Fruit fly (Drosophila melanogaster) whole organism, embryonic: ENCODE measurements around the gene rdhB.
A peak's percentile ranks its signal among the peaks of the same experiment; 100 is the strongest.

Source experiments
- Abd-B ChIP-seq: fragments of 200-800 bp; sonication (Bioruptor generic); optimal IDR thresholded peaks from 2 replicates; lab custom pipeline; 2018; ENCODE audit warnings: missing biosample characterization, mild to moderate bottlenecking, missing genetic modification characterization, moderate library complexity
- Atf-2 ChIP-seq: fragments of 200-800 bp; sonication (Bioruptor generic); optimal IDR thresholded peaks from 2 replicates; lab custom pipeline; 2016; ENCODE audit warnings: missing biosample characterization, missing genetic modification characterization
- Bgb ChIP-seq: fragments of 200-800 bp; sonication (Bioruptor generic); IDR thresholded peaks from 2 replicates; pipeline ENCODE4 v1.3.6; 2022; ENCODE audit warnings: missing biosample characterization, missing genetic modification characterization; ENCODE audit not compliant: partially characterized antibody
- Bteb2 ChIP-seq: fragments of 200-800 bp; sonication (Bioruptor generic); optimal IDR thresholded peaks from 2 replicates; lab custom pipeline; 2016; ENCODE audit warnings: missing biosample characterization, missing genetic modification characterization
- CG10366 ChIP-seq: fragments of 200-800 bp; sonication (Bioruptor generic); IDR thresholded peaks from 2 replicates; pipeline ENCODE4 v1.3.6; 2022; ENCODE audit warnings: missing biosample characterization, missing genetic modification characterization
- CG11560 ChIP-seq: fragments of 200-800 bp; sonication (Bioruptor generic); IDR thresholded peaks from 3 replicates; pipeline ENCODE4 v1.3.6; 2022; ENCODE audit warnings: missing biosample characterization, missing genetic modification characterization
- CG12744 ChIP-seq: fragments of 200-800 bp; sonication (Bioruptor generic); optimal IDR thresholded peaks from 2 replicates; lab custom pipeline; 2016; ENCODE audit warnings: missing biosample characterization, missing genetic modification characterization
- CG13894 ChIP-seq: fragments of 200-800 bp; sonication (Bioruptor generic); optimal IDR thresholded peaks from 3 replicates; lab custom pipeline; 2018; ENCODE audit warnings: missing biosample characterization, mild to moderate bottlenecking, missing genetic modification characterization, moderate library complexity
- CG14050 ChIP-seq: fragments of 200-800 bp; sonication (Bioruptor generic); IDR thresholded peaks from 3 replicates; pipeline ENCODE4 v1.3.6; 2022; ENCODE audit warnings: missing biosample characterization, missing genetic modification characterization
- CG15269 ChIP-seq: fragments of 200-800 bp; sonication (Bioruptor generic); optimal IDR thresholded peaks from 2 replicates; lab custom pipeline; 2018; ENCODE audit warnings: missing biosample characterization, mild to moderate bottlenecking, missing genetic modification characterization, moderate library complexity
- CG15514 ChIP-seq: fragments of 200-800 bp; sonication (Bioruptor generic); optimal IDR thresholded peaks from 3 replicates; lab custom pipeline; 2017; ENCODE audit warnings: missing biosample characterization, missing genetic modification characterization, mild to moderate bottlenecking, moderate library complexity, missing genetic modification reagents
- CG1647 ChIP-seq: fragments of 200-800 bp; sonication (Bioruptor generic); optimal IDR thresholded peaks from 3 replicates; lab custom pipeline; 2016; ENCODE audit warnings: missing biosample characterization, missing genetic modification characterization
- CG3065 ChIP-seq: fragments of 200-800 bp; sonication (Bioruptor generic); optimal IDR thresholded peaks from 2 replicates; lab custom pipeline; 2016; ENCODE audit warnings: missing biosample characterization, missing genetic modification characterization
- CG31224 ChIP-seq: fragments of 200-800 bp; sonication (Bioruptor generic); IDR thresholded peaks from 2 replicates; pipeline ENCODE4 v1.3.6; 2022; ENCODE audit warnings: missing biosample characterization, missing genetic modification characterization
- CG31441 ChIP-seq: fragments of 200-800 bp; sonication (Bioruptor generic); IDR thresholded peaks from 2 replicates; pipeline ENCODE4 v1.3.6; 2022; ENCODE audit warnings: missing biosample characterization, missing genetic modification characterization
- CG4424 ChIP-seq: fragments of 200-800 bp; sonication (Bioruptor generic); optimal IDR thresholded peaks from 3 replicates; lab custom pipeline; 2016; ENCODE audit warnings: missing biosample characterization, missing genetic modification characterization
- CG6175 ChIP-seq: fragments of 200-800 bp; sonication (Bioruptor generic); IDR thresholded peaks from 3 replicates; pipeline ENCODE4 v1.3.6; 2022; ENCODE audit warnings: missing biosample characterization, missing genetic modification characterization
- CG8089 ChIP-seq: fragments of 200-800 bp; sonication (Bioruptor generic); optimal IDR thresholded peaks from 3 replicates; lab custom pipeline; 2016; ENCODE audit warnings: missing biosample characterization, missing genetic modification characterization
- Chrac-16 ChIP-seq: fragments of 200-800 bp; sonication (Bioruptor generic); optimal IDR thresholded peaks from 3 replicates; lab custom pipeline; 2016; ENCODE audit warnings: missing biosample characterization, missing genetic modification characterization
- D ChIP-seq, 2 experiments: fragments of 200-800 bp in 1 of 2; fragments of >200 bp in 1 of 2; sonication (Bioruptor generic) in 1 of 2; optimal IDR thresholded peaks; 2 replicates in 1 of 2; 3 replicates in 1 of 2; lab custom pipeline; 2017; ENCODE audit warnings: mild to moderate bottlenecking in 1 of 2, missing biosample characterization in 1 of 2, missing genetic modification characterization in 1 of 2, missing genetic modification reagents in 1 of 2
- Dip2 ChIP-seq: fragments of 200-800 bp; sonication (Bioruptor generic); IDR thresholded peaks from 2 replicates; pipeline ENCODE4 v1.3.6; 2022; ENCODE audit warnings: missing biosample characterization, missing genetic modification characterization
- E2f2 ChIP-seq: fragments of 200-800 bp; sonication (Bioruptor generic); IDR thresholded peaks from 2 replicates; pipeline ENCODE4 v1.3.6; 2022; ENCODE audit warnings: missing biosample characterization, missing genetic modification characterization
- ERR ChIP-seq: fragments of 200-800 bp; sonication (Bioruptor generic); optimal IDR thresholded peaks from 2 replicates; lab custom pipeline; 2016; ENCODE audit warnings: missing biosample characterization, missing genetic modification characterization
- Fer3 ChIP-seq: fragments of 200-800 bp; sonication (Bioruptor generic); optimal IDR thresholded peaks from 2 replicates; lab custom pipeline; 2018; ENCODE audit warnings: missing biosample characterization, mild to moderate bottlenecking, missing genetic modification characterization, moderate library complexity
- Gug ChIP-seq: fragments of 200-800 bp; sonication (Bioruptor generic); IDR thresholded peaks from 4 replicates; pipeline ENCODE4 v1.3.6; 2022; ENCODE audit warnings: missing biosample characterization, missing genetic modification characterization
- HHEX ChIP-seq: fragments of 200-800 bp; sonication (Bioruptor generic); optimal IDR thresholded peaks from 3 replicates; lab custom pipeline; 2017; ENCODE audit warnings: missing biosample characterization, mild to moderate bottlenecking, missing genetic modification characterization, missing genetic modification reagents
- HLH54F ChIP-seq: fragments of 200-800 bp; sonication (Bioruptor generic); optimal IDR thresholded peaks from 3 replicates; lab custom pipeline; 2016; ENCODE audit warnings: missing biosample characterization, missing genetic modification characterization
- Hand ChIP-seq: fragments of 200-800 bp; sonication (Bioruptor generic); optimal IDR thresholded peaks from 2 replicates; lab custom pipeline; 2017; ENCODE audit warnings: mild to moderate bottlenecking, missing biosample characterization, missing genetic modification reagents, missing genetic modification characterization
- Hmx ChIP-seq: fragments of 200-800 bp; sonication (Bioruptor generic); optimal IDR thresholded peaks from 2 replicates; lab custom pipeline; 2016; ENCODE audit warnings: missing biosample characterization, missing genetic modification characterization
- Lim3 ChIP-seq: fragments of 200-800 bp; sonication (Bioruptor generic); IDR thresholded peaks from 2 replicates; pipeline ENCODE4 v1.3.6; 2022; ENCODE audit warnings: missing biosample characterization, missing genetic modification characterization
- Oaz ChIP-seq: fragments of 200-800 bp; sonication (Bioruptor generic); IDR thresholded peaks from 2 replicates; pipeline ENCODE4 v1.3.6; 2022; ENCODE audit warnings: missing biosample characterization, missing genetic modification characterization
- Rfx ChIP-seq: fragments of 200-800 bp; sonication (Bioruptor generic); IDR thresholded peaks from 2 replicates; pipeline ENCODE4 v1.3.6; 2022; ENCODE audit warnings: missing biosample characterization, missing genetic modification characterization
- Sin3A ChIP-seq: fragments of >200 bp; optimal IDR thresholded peaks from 2 replicates; lab custom pipeline; 2018
- Ssrp ChIP-seq: fragments of 200-800 bp; sonication (Bioruptor generic); optimal IDR thresholded peaks from 2 replicates; lab custom pipeline; 2018; ENCODE audit warnings: missing biosample characterization, mild to moderate bottlenecking, missing genetic modification characterization, moderate library complexity
- ab ChIP-seq: fragments of 200-800 bp; sonication (Bioruptor generic); optimal IDR thresholded peaks from 2 replicates; lab custom pipeline; 2016; ENCODE audit warnings: missing biosample characterization, missing genetic modification characterization
- aop ChIP-seq: fragments of 200-800 bp; sonication (Bioruptor generic); IDR thresholded peaks from 2 replicates; pipeline ENCODE4 v1.3.6; 2022; ENCODE audit warnings: missing biosample characterization, missing genetic modification characterization
- ase ChIP-seq: fragments of 200-800 bp; sonication (Bioruptor generic); IDR thresholded peaks from 3 replicates; pipeline ENCODE4 v1.3.6; 2022; ENCODE audit warnings: missing biosample characterization, missing genetic modification characterization
- az2 ChIP-seq: fragments of 200-800 bp; sonication (Bioruptor generic); optimal IDR thresholded peaks from 3 replicates; lab custom pipeline; 2016; ENCODE audit warnings: missing biosample characterization, missing genetic modification characterization
- chn ChIP-seq: fragments of 200-800 bp; sonication (Bioruptor generic); optimal IDR thresholded peaks from 2 replicates; lab custom pipeline; 2016; ENCODE audit warnings: missing biosample characterization, missing genetic modification characterization
- corto ChIP-seq: fragments of 200-800 bp; sonication (Bioruptor generic); optimal IDR thresholded peaks from 2 replicates; lab custom pipeline; 2016; ENCODE audit warnings: missing biosample characterization, mild to moderate bottlenecking, missing genetic modification characterization, moderate library complexity
- ind ChIP-seq: fragments of 200-800 bp; sonication (Bioruptor generic); optimal IDR thresholded peaks from 3 replicates; lab custom pipeline; 2016; ENCODE audit warnings: missing biosample characterization, missing genetic modification characterization
- inv ChIP-seq: fragments of 200-800 bp; sonication (Bioruptor generic); IDR thresholded peaks from 2 replicates; pipeline ENCODE4 v1.3.6; 2022; ENCODE audit warnings: missing biosample characterization, missing genetic modification characterization; ENCODE audit not compliant: partially characterized antibody
- pnt ChIP-seq: fragments of 200-800 bp; sonication (Bioruptor generic); optimal IDR thresholded peaks from 3 replicates; lab custom pipeline; 2016; ENCODE audit warnings: missing biosample characterization, missing genetic modification characterization
- sc ChIP-seq, 3 experiments: fragments of >200 bp in 2 of 3; fragments of 200-800 bp in 1 of 3; sonication (Bioruptor generic) in 1 of 3; optimal IDR thresholded peaks; 2 replicates in 2 of 3; 3 replicates in 1 of 3; lab custom pipeline; 2017; ENCODE audit warnings: mild to moderate bottlenecking in 1 of 3, missing biosample characterization in 1 of 3, missing genetic modification characterization in 1 of 3, missing genetic modification reagents in 1 of 3
- sd ChIP-seq: fragments of 200-800 bp; sonication (Bioruptor generic); optimal IDR thresholded peaks from 3 replicates; lab custom pipeline; 2018; ENCODE audit warnings: missing biosample characterization, mild to moderate bottlenecking, missing genetic modification characterization, moderate library complexity
- sug ChIP-seq: fragments of 200-800 bp; optimal IDR thresholded peaks from 2 replicates; lab custom pipeline; 2019; ENCODE audit warnings: missing biosample characterization, mild to moderate bottlenecking, missing genetic modification characterization, moderate library complexity
- zfh2 ChIP-seq: fragments of 200-800 bp; sonication (Bioruptor generic); optimal IDR thresholded peaks from 2 replicates; lab custom pipeline; 2016; ENCODE audit warnings: missing biosample characterization, missing genetic modification characterization

rdhB gene

DNA sequence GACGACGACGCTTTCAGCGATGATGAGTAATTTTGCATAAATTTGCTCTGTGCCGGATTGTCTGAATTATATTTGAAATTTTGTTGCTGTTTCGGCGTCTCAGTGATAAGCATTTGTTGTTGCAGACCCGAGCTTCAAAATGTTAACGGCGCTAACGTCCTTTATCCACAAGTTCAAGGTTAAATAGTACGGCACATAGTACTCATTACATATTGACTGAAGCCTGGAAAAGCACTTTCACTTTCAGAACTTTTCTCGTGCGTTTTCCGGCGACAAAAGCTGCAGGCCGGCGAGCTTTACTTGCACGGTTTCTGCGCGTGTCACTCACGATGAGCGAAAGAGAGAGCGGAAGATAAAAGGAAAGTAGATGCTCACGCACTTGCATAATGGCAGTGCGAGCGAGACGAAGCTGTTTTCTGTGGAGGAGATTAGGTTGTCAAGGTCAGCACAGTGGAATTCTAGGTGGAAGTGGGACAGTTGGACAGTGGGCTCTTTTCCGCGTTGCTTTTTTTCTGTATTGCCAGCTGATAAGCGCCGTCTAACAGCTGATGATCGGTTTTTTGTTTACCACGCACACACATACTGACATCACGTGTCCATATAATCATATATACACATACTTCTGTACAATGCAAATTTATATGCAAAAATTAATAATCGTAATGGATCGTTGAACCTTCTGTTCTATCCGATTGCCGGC lies 16.7 kb downstream of the rdhB start (continued):
- TF ChIP-seq Rfx (GFP tag; lab: Robert Waterston, UW) = no peak

DNA sequence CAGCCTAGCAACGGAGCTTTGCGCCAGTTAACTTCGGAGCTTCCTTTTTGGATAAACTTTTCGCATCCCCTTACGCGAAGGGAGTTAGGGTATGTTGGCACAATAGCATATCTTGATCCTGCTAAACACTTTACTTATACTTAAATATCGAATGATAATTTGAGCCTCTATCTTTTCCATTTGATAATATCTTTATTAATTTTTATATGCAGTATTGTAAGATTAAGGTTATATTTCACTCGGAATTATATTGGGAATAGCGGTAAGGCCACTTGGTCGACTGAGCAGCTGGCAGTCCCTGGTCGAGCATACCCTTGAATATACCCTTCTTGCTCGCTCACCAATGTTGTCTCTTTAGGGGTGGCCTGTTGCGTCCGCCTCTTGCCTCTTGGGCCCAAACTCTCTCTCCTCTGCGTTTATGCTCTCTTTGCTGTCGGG lies 17.3 kb downstream of the rdhB start:
- TF ChIP-seq sc (optimal IDR thresholded peaks at IDR 0.05; lab: Kevin White, UChicago) (no peak), sc (GFP tag; optimal IDR thresholded peaks at IDR 0.05; lab: Kevin White, UChicago) (peak; percentile 17), CG31441 (GFP tag; lab: Robert Waterston, UW) (no peak; the same call in 1 of the 2 replicates), ab (GFP tag; lab: Kevin White, UChicago) (no peak), aop (GFP tag; lab: Robert Waterston, UW) (no peak), chn (GFP tag; lab: Kevin White, UChicago) (peak; percentile 32), CG8089 (no peak), corto (GFP tag; lab: Kevin White, UChicago) (peak; percentile 69), Dip2 (GFP tag; lab: Robert Waterston, UW) (no peak), CG14050 (peak; percentile 78), CG6175 (GFP tag; lab: Robert Waterston, UW) (no peak), pnt (GFP tag; lab: Kevin White, UChicago) (peak; percentile 37), Hand (peak; percentile 29), Gug (GFP tag; lab: Robert Waterston, UW) (peak; percentile 80), CG13894 (tag; lab: Kevin White, UChicago) (no peak), CG15269 (tag; lab: Kevin White, UChicago) (peak; percentile 66), Ssrp (tag; lab: Kevin White, UChicago) (peak; percentile 48), sd (tag; lab: Kevin White, UChicago) (no peak), Atf-2 (GFP tag; lab: Kevin White, UChicago) (no peak), Rfx (GFP tag; lab: Robert Waterston, UW) (peak; percentile 78), CG4424 (GFP tag; lab: Kevin White, UChicago) (peak; percentile 59), Oaz (GFP tag; lab: Robert Waterston, UW) (0 out of 2 replicates have a peak, but pooled peaks have one; percentile 60), CG11560 (peak; percentile 60; the same call in 2 of the 3 replicates), CG10366 (GFP tag; lab: Robert Waterston, UW) (peak; percentile 76), ase (0 out of 3 replicates have a peak, but pooled peaks have one; percentile 40), zfh2 (GFP tag; lab: Kevin White, UChicago) (peak; percentile 45), Lim3 (GFP tag; lab: Robert Waterston, UW) (peak; percentile 31; the same call in 1 of the 2 replicates), CG12744 (GFP tag; lab: Kevin White, UChicago) (no peak), Chrac-16 (peak; percentile 14), D (optimal IDR thresholded peaks at IDR 0.05; lab: Kevin White, UChicago) (no peak), D (GFP tag; optimal IDR thresholded peaks at IDR 0.05; lab: Kevin White, UChicago) (peak; percentile 41), ind (GFP tag; lab: Kevin White, UChicago) (peak; percentile 63), E2f2 (peak; percentile 54), inv (GFP tag; lab: Robert Waterston, UW) (no peak), CG15514 (GFP tag; lab: Kevin White, UChicago) (peak; percentile 48), HHEX (GFP tag; lab: Kevin White, UChicago) (peak; percentile 49), CG3065 (GFP tag; lab: Kevin White, UChicago) (no peak), Sin3A (lab: Kevin White, UChicago) (no peak), ERR (no peak), Bgb (no peak), Fer3 (peak; percentile 55), CG1647 (GFP tag; lab: Kevin White, UChicago) (peak; percentile 24), Bteb2 (no peak), sug (tag; lab: Kevin White, UChicago) (peak; percentile 63), CG31224 (GFP tag; lab: Robert Waterston, UW) (peak; percentile 59), az2 (GFP tag; lab: Kevin White, UChicago) (peak; percentile 52), HLH54F (GFP tag; lab: Kevin White, UChicago) (peak; percentile 8), Hmx (GFP tag; lab: Kevin White, UChicago) (peak; percentile 39), Abd-B (GFP tag; lab: Kevin White, UChicago) (no peak)
